Worm (Caenorhabditis elegans) whole organism, L2 larva: ENCODE results near the gene pde-2.

Source experiments
- C34F6.9 ChIP-seq: fragments of 150-350 bp; optimal IDR thresholded peaks from 2 replicates; lab custom pipeline; 2014; ENCODE audit warnings: missing biosample characterization, missing genetic modification characterization
- F13H6.1 ChIP-seq: sonication (generic microtip); optimal IDR thresholded peaks from 2 replicates; lab custom pipeline; 2016; ENCODE audit warnings: missing genetic modification characterization, missing compliant biosample characterization
- R02D3.7 ChIP-seq: fragments of 150-350 bp; optimal IDR thresholded peaks from 2 replicates; lab custom pipeline; 2014; ENCODE audit warnings: missing biosample characterization, missing genetic modification characterization
- Y55F3AM.14 ChIP-seq: fragments of 200-800 bp; sonication (Bioruptor generic); optimal IDR thresholded peaks from 2 replicates; lab custom pipeline; 2018; ENCODE audit warnings: mild to moderate bottlenecking, missing genetic modification characterization, missing compliant biosample characterization
- ZK546.5 ChIP-seq: sonication (generic microtip); optimal IDR thresholded peaks from 2 replicates; lab custom pipeline; 2017; ENCODE audit warnings: missing biosample characterization, missing genetic modification characterization
- alr-1 ChIP-seq: fragments of 150-350 bp; optimal IDR thresholded peaks from 2 replicates; lab custom pipeline; 2014; ENCODE audit warnings: missing biosample characterization, missing genetic modification characterization
- aly-2 ChIP-seq: fragments of 150-350 bp; optimal IDR thresholded peaks from 2 replicates; lab custom pipeline; 2014; ENCODE audit warnings: missing biosample characterization, missing genetic modification characterization
- ama-1 ChIP-seq: fragments of 150-350 bp; optimal IDR thresholded peaks from 2 replicates; lab custom pipeline; 2018; ENCODE audit warnings: inconsistent platforms
- blmp-1 ChIP-seq: sonication (generic microtip); optimal IDR thresholded peaks from 2 replicates; lab custom pipeline; 2017; ENCODE audit warnings: missing genetic modification characterization, mild to moderate bottlenecking, missing compliant biosample characterization, antibody characterized with exemption, moderate library complexity; ENCODE audit not compliant: insufficient read depth
- ceh-16 ChIP-seq: fragments of 150-350 bp; optimal IDR thresholded peaks from 2 replicates; lab custom pipeline; 2014; ENCODE audit warnings: missing biosample characterization, missing genetic modification characterization
- ceh-82 ChIP-seq: fragments of 150-350 bp; optimal IDR thresholded peaks from 2 replicates; lab custom pipeline; 2014; ENCODE audit warnings: missing biosample characterization, missing genetic modification characterization
- crh-2 ChIP-seq: sonication (generic microtip); optimal IDR thresholded peaks from 2 replicates; lab custom pipeline; 2017; ENCODE audit warnings: missing biosample characterization, missing genetic modification characterization
- dmd-4 ChIP-seq: sonication (generic microtip); optimal IDR thresholded peaks from 2 replicates; lab custom pipeline; 2017; ENCODE audit warnings: missing biosample characterization, missing genetic modification characterization
- egl-27 ChIP-seq: sonication (generic microtip); optimal IDR thresholded peaks from 3 replicates; lab custom pipeline; 2017; ENCODE audit warnings: missing biosample characterization, missing genetic modification reagents, missing genetic modification characterization
- elt-1 ChIP-seq: fragments of 150-350 bp; optimal IDR thresholded peaks from 2 replicates; lab custom pipeline; 2014; ENCODE audit warnings: missing biosample characterization, missing genetic modification characterization
- elt-3 ChIP-seq: sonication (generic microtip); optimal IDR thresholded peaks from 2 replicates; lab custom pipeline; 2017; ENCODE audit warnings: missing biosample characterization, missing genetic modification characterization
- fos-1 ChIP-seq: fragments of 150-350 bp; optimal IDR thresholded peaks from 2 replicates; lab custom pipeline; 2014; ENCODE audit warnings: missing biosample characterization, missing genetic modification characterization
- gmeb-1 ChIP-seq: fragments of 150-350 bp; optimal IDR thresholded peaks from 2 replicates; lab custom pipeline; 2014; ENCODE audit warnings: missing biosample characterization, missing genetic modification characterization
- lin-11 ChIP-seq: fragments of 150-350 bp; sonication (generic microtip); optimal IDR thresholded peaks from 2 replicates; lab custom pipeline; 2014; ENCODE audit warnings: missing biosample characterization, missing genetic modification characterization, inconsistent platforms, mixed read lengths
- lin-13 ChIP-seq: fragments of 150-350 bp; optimal IDR thresholded peaks from 2 replicates; lab custom pipeline; 2014; ENCODE audit warnings: missing biosample characterization, missing genetic modification reagents, missing genetic modification characterization
- lin-39 ChIP-seq: fragments of 150-350 bp; optimal IDR thresholded peaks from 2 replicates; lab custom pipeline; 2014; ENCODE audit warnings: missing biosample characterization, missing genetic modification reagents, missing genetic modification characterization
- lsy-2 ChIP-seq, 2 experiments: fragments of 150-350 bp in 1 of 2; sonication (generic microtip) in 1 of 2; optimal IDR thresholded peaks; 2 replicates each; lab custom pipeline; 2014 to 2017; ENCODE audit warnings: missing biosample characterization in 2 of 2, missing genetic modification characterization in 2 of 2
- mab-5 ChIP-seq: fragments of 150-350 bp; optimal IDR thresholded peaks from 2 replicates; lab custom pipeline; 2014; ENCODE audit warnings: missing biosample characterization, missing genetic modification characterization
- mbf-1 ChIP-seq: sonication (generic microtip); optimal IDR thresholded peaks from 2 replicates; lab custom pipeline; 2017; ENCODE audit warnings: missing biosample characterization, missing genetic modification characterization
- mdl-1 ChIP-seq, 2 experiments: fragments of 150-350 bp in 1 of 2; sonication (generic microtip) in 1 of 2; optimal IDR thresholded peaks; 2 replicates each; lab custom pipeline; 2017; ENCODE audit warnings: missing biosample characterization in 2 of 2, missing genetic modification characterization in 2 of 2
- nhr-10 ChIP-seq: sonication (generic microtip); optimal IDR thresholded peaks from 2 replicates; lab custom pipeline; 2017; ENCODE audit warnings: missing biosample characterization, missing genetic modification characterization
- nhr-11 ChIP-seq: fragments of 150-350 bp; optimal IDR thresholded peaks from 2 replicates; lab custom pipeline; 2014; ENCODE audit warnings: missing biosample characterization, missing genetic modification characterization
- nhr-12 ChIP-seq: fragments of 150-350 bp; optimal IDR thresholded peaks from 2 replicates; lab custom pipeline; 2014; ENCODE audit warnings: missing biosample characterization, missing genetic modification characterization
- nhr-129 ChIP-seq: fragments of 150-350 bp; optimal IDR thresholded peaks from 2 replicates; lab custom pipeline; 2014; ENCODE audit warnings: missing biosample characterization, missing genetic modification characterization
- nhr-21 ChIP-seq: fragments of 150-350 bp; optimal IDR thresholded peaks from 2 replicates; lab custom pipeline; 2014; ENCODE audit warnings: missing biosample characterization, missing genetic modification characterization
- nhr-23 ChIP-seq: fragments of 150-350 bp; optimal IDR thresholded peaks from 2 replicates; lab custom pipeline; 2014; ENCODE audit warnings: missing biosample characterization, missing genetic modification reagents, missing genetic modification characterization
- nhr-237 ChIP-seq: fragments of 150-350 bp; optimal IDR thresholded peaks from 2 replicates; lab custom pipeline; 2014; ENCODE audit warnings: missing biosample characterization, missing genetic modification characterization
- nhr-25 ChIP-seq: fragments of 150-350 bp; sonication (generic microtip); optimal IDR thresholded peaks from 3 replicates; lab custom pipeline; 2014; ENCODE audit warnings: missing biosample characterization, missing genetic modification characterization
- nhr-6 ChIP-seq: fragments of 150-350 bp; optimal IDR thresholded peaks from 2 replicates; lab custom pipeline; 2014; ENCODE audit warnings: missing biosample characterization, missing genetic modification characterization
- nhr-77 ChIP-seq: fragments of 150-350 bp; optimal IDR thresholded peaks from 2 replicates; lab custom pipeline; 2014; ENCODE audit warnings: missing biosample characterization, missing genetic modification characterization
- peb-1 ChIP-seq: fragments of 150-350 bp; optimal IDR thresholded peaks from 2 replicates; lab custom pipeline; 2014; ENCODE audit warnings: missing biosample characterization, missing genetic modification characterization
- sem-4 ChIP-seq: fragments of 150-350 bp; optimal IDR thresholded peaks from 2 replicates; lab custom pipeline; 2014; ENCODE audit warnings: missing biosample characterization, missing genetic modification reagents, missing genetic modification characterization
- skn-1 ChIP-seq: sonication (generic microtip); optimal IDR thresholded peaks from 2 replicates; lab custom pipeline; 2017; ENCODE audit warnings: missing biosample characterization, missing genetic modification characterization
- sma-3 ChIP-seq: sonication (generic microtip); optimal IDR thresholded peaks from 2 replicates; lab custom pipeline; 2016; ENCODE audit warnings: missing genetic modification reagents, missing genetic modification characterization, missing compliant biosample characterization
- sma-9 ChIP-seq, 2 experiments: fragments of 150-350 bp in 1 of 2; sonication (generic microtip) in 1 of 2; optimal IDR thresholded peaks; 2 replicates each; lab custom pipeline; 2014 to 2016; ENCODE audit warnings: missing genetic modification characterization in 2 of 2, mild to moderate bottlenecking in 1 of 2, missing biosample characterization in 1 of 2, missing compliant biosample characterization in 1 of 2, missing genetic modification reagents in 1 of 2, moderate library complexity in 1 of 2
- snpc-4 ChIP-seq: fragments of 150-350 bp; optimal IDR thresholded peaks from 2 replicates; lab custom pipeline; 2014; ENCODE audit warnings: missing biosample characterization, missing genetic modification characterization
- unc-39 ChIP-seq: fragments of 150-350 bp; optimal IDR thresholded peaks from 2 replicates; lab custom pipeline; 2014; ENCODE audit warnings: missing biosample characterization, missing genetic modification characterization
- unc-55 ChIP-seq: fragments of 150-350 bp; sonication (generic microtip); optimal IDR thresholded peaks from 3 replicates; lab custom pipeline; 2014; ENCODE audit warnings: missing biosample characterization, missing genetic modification reagents, missing genetic modification characterization
- unc-62 ChIP-seq: fragments of 150-350 bp; optimal IDR thresholded peaks from 2 replicates; lab custom pipeline; 2014; ENCODE audit warnings: missing biosample characterization, missing genetic modification reagents, missing genetic modification characterization
- zag-1 ChIP-seq: fragments of 150-350 bp; optimal IDR thresholded peaks from 2 replicates; lab custom pipeline; 2014; ENCODE audit warnings: missing biosample characterization, missing genetic modification characterization
- ztf-1 ChIP-seq: fragments of 200-800 bp; sonication (Bioruptor generic); conservative IDR thresholded peaks from 2 replicates; pipeline ENCODE4 v1.3.6; 2022; ENCODE audit warnings: missing genetic modification characterization, missing compliant biosample characterization
- ztf-11 ChIP-seq: sonication (generic microtip); optimal IDR thresholded peaks from 2 replicates; lab custom pipeline; 2017; ENCODE audit warnings: missing biosample characterization, missing genetic modification characterization
- ztf-4 ChIP-seq: fragments of 150-350 bp; optimal IDR thresholded peaks from 2 replicates; lab custom pipeline; 2014; ENCODE audit warnings: missing biosample characterization, missing genetic modification characterization

The pde-2 gene

ce11 chrIII:8973826-8974225 is 7.9 kb downstream of the pde-2 start, which contains the start of gene R08D7.5:
Gene R08D7.5, plus strand, starts transcription at chrIII:8974126.
- TF ChIP-seq unc-39 (tag; lab: Kevin White, UChicago), result no peak
- TF ChIP-seq elt-3, result no peak
- TF ChIP-seq skn-1, result no peak
- TF ChIP-seq nhr-11 (tag; lab: Kevin White, UChicago), result no peak
- no peak for TF ChIP-seq ama-1 (lab: Kevin White, UChicago)
- TF ChIP-seq Y55F3AM.14 (GFP tag; lab: Kevin White, UChicago), result no peak

DNA sequence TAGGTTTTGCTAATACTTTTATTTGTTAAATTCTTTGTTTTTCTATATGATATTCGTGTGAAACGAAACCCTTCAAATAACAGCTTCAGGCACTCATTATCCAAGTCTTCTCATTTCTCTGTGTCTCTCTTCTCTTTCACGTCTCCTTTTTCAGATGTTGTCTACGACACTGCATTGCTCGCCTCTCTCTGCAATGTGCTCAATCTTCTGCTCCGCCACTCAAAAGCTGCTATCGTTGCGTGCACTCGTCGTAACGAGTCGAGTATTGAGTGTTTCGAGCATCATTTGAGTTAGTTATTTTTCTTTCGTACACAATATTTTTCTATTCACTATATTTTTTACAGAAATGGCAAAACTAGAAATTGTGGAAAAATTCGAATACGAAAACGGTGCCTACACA is 8.5 kb downstream of the pde-2 start:
- TF ChIP-seq lin-13 (GFP tag; lab: Kevin White, UChicago) (no peak), aly-2 (tag; lab: Kevin White, UChicago) (no peak), C34F6.9 (tag; lab: Kevin White, UChicago) (peak; percentile 10), unc-55 (GFP tag; lab: Kevin White, UChicago) (peak; percentile 12), unc-39 (tag; lab: Kevin White, UChicago) (no peak)

ce11 chrIII:8971255-8972020 is 10.3 kb downstream of the pde-2 start, which contains the start of the genes eif-3.D and R08D7.4:
Gene eif-3.D, minus strand, starts transcription at chrIII:8971578.
Gene R08D7.4, plus strand, starts transcription at chrIII:8971892.
- TF ChIP-seq aly-2 (tag; lab: Kevin White, UChicago) (no peak), ztf-4 (tag; lab: Kevin White, UChicago) (no peak), ceh-16 (tag; lab: Kevin White, UChicago) (no peak), nhr-23 (tag; lab: Kevin White, UChicago) (no peak), sma-3 (GFP tag; lab: Kevin White, UChicago) (peak; percentile 8), nhr-129 (peak; percentile 63), nhr-237 (tag; lab: Kevin White, UChicago) (no peak), mab-5 (tag; lab: Kevin White, UChicago) (peak; percentile 42), mdl-1 (tag; optimal IDR thresholded peaks at IDR 0.05; lab: Kevin White, UChicago) (no peak), skn-1 (no peak), dmd-4 (tag; lab: Kevin White, UChicago) (no peak), ZK546.5 (tag; lab: Kevin White, UChicago) (no peak), Y55F3AM.14 (GFP tag; lab: Kevin White, UChicago) (no peak), lin-13 (GFP tag; lab: Kevin White, UChicago) (peak; percentile 23), elt-1 (tag; lab: Kevin White, UChicago) (no peak), nhr-25 (tag; lab: Kevin White, UChicago) (peak; percentile 44), nhr-10 (tag; lab: Kevin White, UChicago) (no peak), zag-1 (tag; lab: Kevin White, UChicago) (no peak), nhr-21 (tag; lab: Kevin White, UChicago) (no peak), nhr-77 (tag; lab: Kevin White, UChicago) (no peak), unc-55 (GFP tag; lab: Kevin White, UChicago) (peak; percentile 84), snpc-4 (tag; lab: Kevin White, UChicago) (no peak), nhr-11 (tag; lab: Kevin White, UChicago) (no peak), nhr-12 (tag; lab: Kevin White, UChicago) (no peak), gmeb-1 (tag; lab: Kevin White, UChicago) (peak; percentile 72), sma-9 (GFP tag; optimal IDR thresholded peaks at IDR 0.05; lab: Kevin White, UChicago) (peak; percentile 38), sma-9 (tag; optimal IDR thresholded peaks at IDR 0.05; lab: Kevin White, UChicago) (no peak), unc-62 (GFP tag; lab: Kevin White, UChicago) (no peak), sem-4 (tag; lab: Kevin White, UChicago) (no peak), egl-27 (tag; lab: Kevin White, UChicago) (no peak), ama-1 (lab: Kevin White, UChicago) (no peak), lin-39 (tag; lab: Kevin White, UChicago) (no peak), ceh-82 (no peak), lsy-2 (tag; optimal IDR thresholded peaks at IDR 0.05; lab: Kevin White, UChicago) (peak; percentile 71 to 83), lin-11 (peak; percentile 13), alr-1 (no peak), ztf-1 (GFP tag; lab: Robert Waterston, UW) (no peak), nhr-6 (tag; lab: Kevin White, UChicago) (no peak), F13H6.1 (tag; lab: Kevin White, UChicago) (peak; percentile 48), mbf-1 (no peak), ztf-11 (tag; lab: Kevin White, UChicago) (no peak), crh-2 (tag; lab: Kevin White, UChicago) (peak; percentile 59), R02D3.7 (tag; lab: Kevin White, UChicago) (no peak), blmp-1 (tag; lab: Kevin White, UChicago) (no peak), unc-39 (tag; lab: Kevin White, UChicago) (no peak), peb-1 (tag; lab: Kevin White, UChicago) (no peak), fos-1 (tag; lab: Kevin White, UChicago) (no peak), C34F6.9 (tag; lab: Kevin White, UChicago) (peak; percentile 87)
